Worm (Caenorhabditis elegans) whole organism, L3 larva: ENCODE measurements around the gene nspe-7.

ENCODE experiments used
- aly-2 ChIP-seq: fragments of 150-350 bp; optimal IDR thresholded peaks from 2 replicates; lab custom pipeline; 2014; ENCODE audit warnings: missing biosample characterization, missing genetic modification characterization
- ceh-9 ChIP-seq: sonication (generic microtip); optimal IDR thresholded peaks from 2 replicates; lab custom pipeline; 2018; ENCODE audit warnings: missing biosample characterization, missing genetic modification characterization
- egl-27 ChIP-seq: sonication (generic microtip); optimal IDR thresholded peaks from 4 replicates; lab custom pipeline; 2017; ENCODE audit warnings: missing biosample characterization, missing genetic modification reagents, missing genetic modification characterization
- fkh-10 ChIP-seq: sonication (generic microtip); optimal IDR thresholded peaks from 2 replicates; lab custom pipeline; 2017; ENCODE audit warnings: missing biosample characterization, missing genetic modification reagents, missing genetic modification characterization
- mdl-1 ChIP-seq: fragments of 150-350 bp; optimal IDR thresholded peaks from 2 replicates; lab custom pipeline; 2014; ENCODE audit warnings: missing biosample characterization, missing genetic modification characterization
- nhr-237 ChIP-seq: fragments of 150-350 bp; optimal IDR thresholded peaks from 2 replicates; lab custom pipeline; 2014; ENCODE audit warnings: missing biosample characterization, missing genetic modification characterization
- nhr-28 ChIP-seq: fragments of 150-350 bp; optimal IDR thresholded peaks from 2 replicates; lab custom pipeline; 2014; ENCODE audit warnings: missing biosample characterization, missing genetic modification characterization
- nhr-67 ChIP-seq: fragments of 150-350 bp; optimal IDR thresholded peaks from 2 replicates; lab custom pipeline; 2014; ENCODE audit warnings: missing biosample characterization, missing genetic modification characterization
- pha-4 ChIP-seq: fragments of 150-350 bp; optimal IDR thresholded peaks from 2 replicates; lab custom pipeline; 2014; ENCODE audit warnings: missing biosample characterization, missing genetic modification reagents, missing genetic modification characterization
- pqm-1 ChIP-seq: fragments of 150-350 bp; optimal IDR thresholded peaks from 2 replicates; lab custom pipeline; 2017; ENCODE audit warnings: missing biosample characterization, missing genetic modification characterization, inconsistent platforms
- snpc-4 ChIP-seq: fragments of 150-350 bp; optimal IDR thresholded peaks from 2 replicates; lab custom pipeline; 2014; ENCODE audit warnings: missing biosample characterization, missing genetic modification characterization
- unc-39 ChIP-seq: sonication (generic microtip); optimal IDR thresholded peaks from 4 replicates; lab custom pipeline; 2017; ENCODE audit warnings: missing biosample characterization, missing genetic modification characterization
- zag-1 ChIP-seq: fragments of 150-350 bp; optimal IDR thresholded peaks from 2 replicates; lab custom pipeline; 2014; ENCODE audit warnings: missing biosample characterization, missing genetic modification characterization

- TF ChIP-seq pqm-1 (tag; lab: Kevin White, UChicago) = no peak
- TF ChIP-seq nhr-28 (tag; lab: Kevin White, UChicago) = no peak
- TF ChIP-seq aly-2 (tag; lab: Kevin White, UChicago) = no peak
- TF ChIP-seq mdl-1 = no peak
- no peak for TF ChIP-seq nhr-237 (tag; lab: Kevin White, UChicago)
- no peak for TF ChIP-seq nhr-67 (tag; lab: Kevin White, UChicago)
- TF ChIP-seq fkh-10 (GFP tag; lab: Kevin White, UChicago) = no peak
- no peak for TF ChIP-seq snpc-4 (tag; lab: Kevin White, UChicago)
- no peak for TF ChIP-seq ceh-9
- TF ChIP-seq pha-4 = no peak
- no peak for TF ChIP-seq unc-39 (tag; lab: Kevin White, UChicago)
- no peak for TF ChIP-seq egl-27 (tag; lab: Kevin White, UChicago)
- no peak for TF ChIP-seq zag-1 (tag; lab: Kevin White, UChicago)
These were observed 3.9 kb downstream of the nspe-7 start, which contains the start of gene Y38E10A.34 for ce11 chrII:12630888-12631287.
